Worm (Caenorhabditis elegans): ENCODE measurements around the gene ace-3.

- TF ChIP-seq lin-35 (GFP tag; optimal IDR thresholded peaks at IDR 0.05) = no peak
- TF ChIP-seq egl-18 (GFP tag; IDR thresholded peaks at IDR 0.05) = no peak
- TF ChIP-seq nfya-2 (GFP tag; IDR thresholded peaks at IDR 0.05) = no peak
- no peak for TF ChIP-seq ama-1 (optimal IDR thresholded peaks at IDR 0.05)
- no peak for TF ChIP-seq ama-1 (GFP tag; optimal IDR thresholded peaks at IDR 0.05)
- TF ChIP-seq nfyb-1 (GFP tag; IDR thresholded peaks at IDR 0.05) = no peak
- TF ChIP-seq ceh-100 (GFP tag; IDR thresholded peaks at IDR 0.05) = no peak
- no peak for TF ChIP-seq pha-4 (tag; optimal IDR thresholded peaks at IDR 0.05)
Observed at ce11 chrII:14186937-14187336, 18.5 kb upstream of the ace-3 start.

Measured in whole organism, young adult.